Worm (Caenorhabditis elegans) whole organism, midembryonic: ENCODE data around the gene K04G7.1.

Experiments
- T22C8.4 ChIP-seq: fragments of 200-800 bp; sonication (Bioruptor generic); IDR thresholded peaks from 2 replicates; pipeline ENCODE4 v1.3.6; 2022; ENCODE audit warnings: missing genetic modification characterization, missing compliant biosample characterization
- cog-1 ChIP-seq: sonication (generic microtip); optimal IDR thresholded peaks from 2 replicates; lab custom pipeline; 2016; ENCODE audit warnings: missing genetic modification characterization, missing compliant biosample characterization
- flt-1 ChIP-seq: fragments of 200-800 bp; sonication (Bioruptor generic); IDR thresholded peaks from 2 replicates; pipeline ENCODE4 v1.3.6; 2022; ENCODE audit warnings: missing genetic modification characterization, missing compliant biosample characterization
- klf-2 ChIP-seq: fragments of 200-800 bp; sonication (Bioruptor generic); conservative IDR thresholded peaks from 2 replicates; pipeline ENCODE4 v1.3.6; 2022; ENCODE audit warnings: missing genetic modification reagents, missing genetic modification characterization, missing compliant biosample characterization
- med-1 ChIP-seq: sonication (generic microtip); optimal IDR thresholded peaks from 2 replicates; lab custom pipeline; 2017; ENCODE audit warnings: missing genetic modification characterization, mild to moderate bottlenecking, missing compliant biosample characterization, antibody characterized with exemption, missing genetic modification reagents; ENCODE audit not compliant: insufficient read depth
- ref-1 ChIP-seq: fragments of 200-800 bp; sonication (Bioruptor generic); conservative IDR thresholded peaks from 2 replicates; pipeline ENCODE4 v1.3.6; 2022; ENCODE audit warnings: missing genetic modification reagents, missing genetic modification characterization, missing compliant biosample characterization
- tab-1 ChIP-seq: fragments of 200-800 bp; sonication (Bioruptor generic); IDR thresholded peaks from 2 replicates; pipeline ENCODE4 v1.3.6; 2022; ENCODE audit warnings: missing genetic modification characterization, missing compliant biosample characterization
- ztf-23 ChIP-seq: fragments of 200-800 bp; sonication (Bioruptor generic); IDR thresholded peaks from 2 replicates; pipeline ENCODE4 v1.3.6; 2022; ENCODE audit warnings: missing genetic modification reagents, missing genetic modification characterization, missing compliant biosample characterization
- ztf-29 ChIP-seq: fragments of 200-800 bp; sonication (Bioruptor generic); IDR thresholded peaks from 2 replicates; pipeline ENCODE4 v1.3.6; 2022; ENCODE audit warnings: missing genetic modification reagents, missing genetic modification characterization, missing compliant biosample characterization

The K04G7.1 gene

ce11 chrIII:7167568-7167937 is 5.0 kb downstream of the K04G7.1 start, which contains the start of gene acs-4:
Gene acs-4, plus strand, starts transcription at chrIII:7167838.
- TF ChIP-seq ztf-23 (GFP tag; lab: Robert Waterston, UW) (no peak), cog-1 (tag; lab: Kevin White, UChicago) (no peak), T22C8.4 (no peak), ztf-29 (GFP tag; lab: Robert Waterston, UW) (no peak), med-1 (GFP tag; lab: Kevin White, UChicago) (no peak), ref-1 (GFP tag; lab: Robert Waterston, UW) (no peak), flt-1 (GFP tag; lab: Robert Waterston, UW) (no peak), tab-1 (no peak)

ce11 chrIII:7170090-7170489 is 7.6 kb downstream of the K04G7.1 start:
- TF ChIP-seq med-1 (GFP tag; lab: Kevin White, UChicago) = no peak

ce11 chrIII:7178497-7178896 is 16.0 kb downstream of the K04G7.1 start:
- TF ChIP-seq med-1 (GFP tag; lab: Kevin White, UChicago) (no peak), tab-1 (no peak), ztf-23 (GFP tag; lab: Robert Waterston, UW) (no peak), flt-1 (GFP tag; lab: Robert Waterston, UW) (no peak), klf-2 (GFP tag; lab: Robert Waterston, UW) (no peak), ztf-29 (GFP tag; lab: Robert Waterston, UW) (no peak), cog-1 (tag; lab: Kevin White, UChicago) (no peak), ref-1 (GFP tag; lab: Robert Waterston, UW) (no peak), T22C8.4 (no peak)

ce11 chrIII:7179538-7180301 is 17.2 kb downstream of the K04G7.1 start, which contains the start of the genes rps-14 and rpl-36:
Gene rps-14, minus strand, starts transcription at chrIII:7179588.
Gene rpl-36, plus strand, starts transcription at chrIII:7180251.
- peak; percentile 76 for TF ChIP-seq cog-1 (tag; lab: Kevin White, UChicago)
- peak; percentile 79 for TF ChIP-seq ztf-23 (GFP tag; lab: Robert Waterston, UW)
- TF ChIP-seq flt-1 (GFP tag; lab: Robert Waterston, UW) = no peak

- TF ChIP-seq cog-1 (tag; lab: Kevin White, UChicago) = no peak
- TF ChIP-seq klf-2 (GFP tag; lab: Robert Waterston, UW) = no peak
- no peak for TF ChIP-seq T22C8.4
- TF ChIP-seq tab-1 = no peak
- TF ChIP-seq flt-1 (GFP tag; lab: Robert Waterston, UW) = no peak
- no peak for TF ChIP-seq ztf-29 (GFP tag; lab: Robert Waterston, UW)
- no peak for TF ChIP-seq ref-1 (GFP tag; lab: Robert Waterston, UW)
- TF ChIP-seq med-1 (GFP tag; lab: Kevin White, UChicago) = no peak
- TF ChIP-seq ztf-23 (GFP tag; lab: Robert Waterston, UW) = no peak
Measured at ce11 chrIII:7180613-7181012, 18.1 kb downstream of the K04G7.1 start, which contains the start of gene ndab-2. Gene ndab-2, plus strand, starts transcription at chrIII:7180752.

- TF ChIP-seq T22C8.4 (no peak), ztf-23 (GFP tag; lab: Robert Waterston, UW) (no peak; the same call in 1 of the 2 replicates), cog-1 (tag; lab: Kevin White, UChicago) (no peak), med-1 (GFP tag; lab: Kevin White, UChicago) (no peak), ztf-29 (GFP tag; lab: Robert Waterston, UW) (no peak), klf-2 (GFP tag; lab: Robert Waterston, UW) (no peak), flt-1 (GFP tag; lab: Robert Waterston, UW) (0 out of 2 replicates have a peak, but pooled peaks have one; percentile 18)
Measured at ce11 chrIII:7181822-7182221, 19.3 kb downstream of the K04G7.1 start, which contains the start of gene epg-4. Gene epg-4, plus strand, starts transcription at chrIII:7182167.

ce11 chrIII:7184022-7184421 is 21.5 kb downstream of the K04G7.1 start, which contains the start of gene yju-2:
Gene yju-2, plus strand, starts transcription at chrIII:7184336.
- TF ChIP-seq med-1 (GFP tag; lab: Kevin White, UChicago) (no peak), T22C8.4 (no peak), ref-1 (GFP tag; lab: Robert Waterston, UW) (no peak), ztf-29 (GFP tag; lab: Robert Waterston, UW) (no peak), tab-1 (no peak), ztf-23 (GFP tag; lab: Robert Waterston, UW) (no peak), cog-1 (tag; lab: Kevin White, UChicago) (no peak), flt-1 (GFP tag; lab: Robert Waterston, UW) (no peak), klf-2 (GFP tag; lab: Robert Waterston, UW) (no peak)

- TF ChIP-seq ztf-29 (GFP tag; lab: Robert Waterston, UW) = no peak
- TF ChIP-seq ztf-23 (GFP tag; lab: Robert Waterston, UW) = no peak
- no peak for TF ChIP-seq ref-1 (GFP tag; lab: Robert Waterston, UW)
- TF ChIP-seq med-1 (GFP tag; lab: Kevin White, UChicago) = no peak
- no peak for TF ChIP-seq klf-2 (GFP tag; lab: Robert Waterston, UW)
- no peak for TF ChIP-seq T22C8.4
- no peak for TF ChIP-seq flt-1 (GFP tag; lab: Robert Waterston, UW)
- no peak for TF ChIP-seq cog-1 (tag; lab: Kevin White, UChicago)
- TF ChIP-seq tab-1 = no peak
Measured at ce11 chrIII:7185473-7185872, 23.0 kb downstream of the K04G7.1 start, which contains the start of gene F37C12.14. Gene F37C12.14, minus strand, starts transcription at chrIII:7185573.

- TF ChIP-seq klf-2 (GFP tag; lab: Robert Waterston, UW) = no peak
- no peak for TF ChIP-seq T22C8.4
- TF ChIP-seq ref-1 (GFP tag; lab: Robert Waterston, UW) = no peak
- no peak for TF ChIP-seq med-1 (GFP tag; lab: Kevin White, UChicago)
- TF ChIP-seq ztf-23 (GFP tag; lab: Robert Waterston, UW) = no peak
- no peak for TF ChIP-seq tab-1
- no peak for TF ChIP-seq ztf-29 (GFP tag; lab: Robert Waterston, UW)
- TF ChIP-seq cog-1 (tag; lab: Kevin White, UChicago) = no peak
- TF ChIP-seq flt-1 (GFP tag; lab: Robert Waterston, UW) = no peak
Measured at ce11 chrIII:7188300-7189052, 26.0 kb downstream of the K04G7.1 start, which contains the start of the genes F37C12.21 and F37C12.10. Gene F37C12.21, plus strand, starts transcription at chrIII:7188357. Gene F37C12.10, minus strand, starts transcription at chrIII:7188384.
